Worm (Caenorhabditis elegans) whole organism, L4 larva: ENCODE data around the gene T25B2.1.

Experiments
- D1046.2 ChIP-seq: fragments of 200-800 bp; sonication (Bioruptor generic); IDR thresholded peaks from 2 replicates; pipeline ENCODE4 v1.3.6; 2022; ENCODE audit warnings: missing genetic modification characterization, missing compliant biosample characterization
- F10B5.3 ChIP-seq: sonication (generic microtip); optimal IDR thresholded peaks from 2 replicates; lab custom pipeline; 2016; ENCODE audit warnings: mild to moderate bottlenecking, missing genetic modification characterization, missing compliant biosample characterization
- F37D6.2 ChIP-seq: sonication (generic microtip); optimal IDR thresholded peaks from 2 replicates; lab custom pipeline; 2016; ENCODE audit warnings: mild to moderate bottlenecking, missing genetic modification characterization, missing compliant biosample characterization
- F49E8.2 ChIP-seq: sonication (generic microtip); optimal IDR thresholded peaks from 2 replicates; lab custom pipeline; 2016; ENCODE audit warnings: missing compliant biosample characterization, mild to moderate bottlenecking, missing genetic modification characterization, borderline replicate concordance
- T20F7.1 ChIP-seq: fragments of 200-800 bp; sonication (Bioruptor generic); optimal IDR thresholded peaks from 2 replicates; lab custom pipeline; 2018; ENCODE audit warnings: mild to moderate bottlenecking, missing genetic modification characterization, missing compliant biosample characterization
- Y105C5A.15 ChIP-seq: fragments of 200-800 bp; sonication (Bioruptor generic); IDR thresholded peaks from 2 replicates; pipeline ENCODE4 v1.3.6; 2022; ENCODE audit warnings: missing genetic modification characterization, missing compliant biosample characterization
- Y5F2A.4 ChIP-seq: fragments of 200-800 bp; sonication (Bioruptor generic); optimal IDR thresholded peaks from 2 replicates; lab custom pipeline; 2018; ENCODE audit warnings: mild to moderate bottlenecking, missing genetic modification characterization, missing compliant biosample characterization
- ZK337.2 ChIP-seq: fragments of 200-800 bp; sonication (Bioruptor generic); IDR thresholded peaks from 2 replicates; pipeline ENCODE4 v1.3.6; 2022; ENCODE audit warnings: missing genetic modification reagents, missing genetic modification characterization, missing compliant biosample characterization
- ZK546.5 ChIP-seq, 2 experiments: sonication (generic microtip); optimal IDR thresholded peaks; 2 replicates each; lab custom pipeline; 2017; ENCODE audit warnings: missing biosample characterization in 2 of 2, missing genetic modification characterization in 2 of 2
- arid-1 ChIP-seq: fragments of 200-800 bp; sonication (Bioruptor generic); conservative IDR thresholded peaks from 2 replicates; pipeline ENCODE4 v1.3.6; 2022; ENCODE audit warnings: missing genetic modification reagents, missing genetic modification characterization, missing compliant biosample characterization
- ceh-28 ChIP-seq: fragments of 150-350 bp; optimal IDR thresholded peaks from 2 replicates; lab custom pipeline; 2014; ENCODE audit warnings: missing biosample characterization, missing genetic modification reagents, missing genetic modification characterization
- cey-2 ChIP-seq: sonication (generic microtip); optimal IDR thresholded peaks from 3 replicates; lab custom pipeline; 2017; ENCODE audit warnings: missing genetic modification characterization, mild to moderate bottlenecking, missing compliant biosample characterization, antibody characterized with exemption, borderline replicate concordance; ENCODE audit not compliant: insufficient read depth
- daf-12 ChIP-seq: fragments of 150-350 bp; optimal IDR thresholded peaks from 2 replicates; lab custom pipeline; 2014; ENCODE audit warnings: missing biosample characterization, missing genetic modification reagents, missing genetic modification characterization
- daf-16 ChIP-seq, 3 experiments: sonication (generic microtip); optimal IDR thresholded peaks; 2 replicates each; lab custom pipeline; 2016 to 2017; ENCODE audit warnings: missing genetic modification characterization in 3 of 3, missing genetic modification reagents in 3 of 3, mild to moderate bottlenecking in 2 of 3, missing compliant biosample characterization in 2 of 3, missing biosample characterization in 1 of 3, moderate library complexity in 1 of 3
- daf-19 ChIP-seq: fragments of 200-800 bp; sonication (Bioruptor generic); conservative IDR thresholded peaks from 2 replicates; pipeline ENCODE4 v1.3.6; 2022; ENCODE audit warnings: missing genetic modification characterization, missing compliant biosample characterization
- duxl-1 ChIP-seq: sonication (generic microtip); optimal IDR thresholded peaks from 2 replicates; lab custom pipeline; 2016; ENCODE audit warnings: mild to moderate bottlenecking, missing genetic modification characterization, moderate library complexity, missing compliant biosample characterization; ENCODE audit not compliant: poor library complexity
- dve-1 ChIP-seq: sonication (generic microtip); optimal IDR thresholded peaks from 2 replicates; lab custom pipeline; 2017; ENCODE audit warnings: antibody characterized with exemption, mild to moderate bottlenecking, missing genetic modification characterization, missing compliant biosample characterization; ENCODE audit not compliant: insufficient read depth
- fos-1 ChIP-seq: fragments of 150-350 bp; optimal IDR thresholded peaks from 2 replicates; lab custom pipeline; 2014; ENCODE audit warnings: missing biosample characterization, missing genetic modification characterization
- hlh-30 ChIP-seq: sonication (generic microtip); optimal IDR thresholded peaks from 2 replicates; lab custom pipeline; 2017; ENCODE audit warnings: antibody characterized with exemption, mild to moderate bottlenecking, missing genetic modification characterization, missing compliant biosample characterization; ENCODE audit not compliant: insufficient read depth
- hmg-1.1 ChIP-seq: fragments of 200-800 bp; sonication (Bioruptor generic); IDR thresholded peaks from 2 replicates; pipeline ENCODE4 v1.3.6; 2022; ENCODE audit warnings: missing genetic modification reagents, missing genetic modification characterization, missing compliant biosample characterization
- lin-15B ChIP-seq: fragments of 150-350 bp; sonication (generic microtip); optimal IDR thresholded peaks from 3 replicates; lab custom pipeline; 2014; ENCODE audit warnings: missing biosample characterization, missing genetic modification characterization
- lin-38 ChIP-seq: fragments of 200-800 bp; sonication (Bioruptor generic); IDR thresholded peaks from 2 replicates; pipeline ENCODE4 v1.3.6; 2022; ENCODE audit warnings: missing genetic modification reagents, missing genetic modification characterization, missing compliant biosample characterization
- lsy-2 ChIP-seq, 2 experiments: fragments of 150-350 bp in 1 of 2; sonication (generic microtip) in 1 of 2; optimal IDR thresholded peaks; 2 replicates each; lab custom pipeline; 2014 to 2017; ENCODE audit warnings: missing biosample characterization in 2 of 2, missing genetic modification characterization in 2 of 2
- madf-9 ChIP-seq: fragments of 200-800 bp; sonication (Bioruptor generic); conservative IDR thresholded peaks from 2 replicates; pipeline ENCODE4 v1.3.6; 2022; ENCODE audit warnings: missing genetic modification reagents, missing genetic modification characterization, missing compliant biosample characterization
- mdl-1 ChIP-seq, 2 experiments: fragments of 150-350 bp in 1 of 2; sonication (generic microtip) in 1 of 2; optimal IDR thresholded peaks; 2 replicates each; lab custom pipeline; 2014 to 2017; ENCODE audit warnings: missing biosample characterization in 2 of 2, missing genetic modification characterization in 2 of 2
- mxl-2 ChIP-seq: fragments of 200-800 bp; sonication (Bioruptor generic); conservative IDR thresholded peaks from 2 replicates; pipeline ENCODE4 v1.3.6; 2022; ENCODE audit warnings: missing genetic modification reagents, missing genetic modification characterization, missing compliant biosample characterization
- mxl-3 ChIP-seq: fragments of 200-800 bp; sonication (Bioruptor generic); optimal IDR thresholded peaks from 2 replicates; lab custom pipeline; 2018; ENCODE audit warnings: mild to moderate bottlenecking, missing genetic modification characterization, missing compliant biosample characterization
- nhr-10 ChIP-seq: fragments of 150-350 bp; optimal IDR thresholded peaks from 2 replicates; lab custom pipeline; 2014; ENCODE audit warnings: missing biosample characterization, missing genetic modification characterization
- nhr-237 ChIP-seq: sonication (generic microtip); optimal IDR thresholded peaks from 2 replicates; lab custom pipeline; 2017; ENCODE audit warnings: missing biosample characterization, missing genetic modification characterization
- nhr-28 ChIP-seq: fragments of 150-350 bp; optimal IDR thresholded peaks from 2 replicates; lab custom pipeline; 2014; ENCODE audit warnings: missing biosample characterization, missing genetic modification characterization
- php-3 ChIP-seq: fragments of 200-800 bp; sonication (Bioruptor generic); IDR thresholded peaks from 2 replicates; pipeline ENCODE4 v1.3.6; 2022; ENCODE audit warnings: missing genetic modification reagents, missing genetic modification characterization, missing compliant biosample characterization
- sdz-12 ChIP-seq: fragments of 200-800 bp; sonication (Bioruptor generic); optimal IDR thresholded peaks from 2 replicates; lab custom pipeline; 2018; ENCODE audit warnings: mild to moderate bottlenecking, missing genetic modification characterization, missing compliant biosample characterization
- set-16 ChIP-seq: fragments of 200-800 bp; sonication (Bioruptor generic); IDR thresholded peaks from 2 replicates; pipeline ENCODE4 v1.3.6; 2022; ENCODE audit warnings: missing genetic modification reagents, missing genetic modification characterization, missing compliant biosample characterization
- snpc-4 ChIP-seq: fragments of 150-350 bp; optimal IDR thresholded peaks from 2 replicates; lab custom pipeline; 2014; ENCODE audit warnings: missing biosample characterization, missing genetic modification characterization
- spr-1 ChIP-seq: sonication (generic microtip); optimal IDR thresholded peaks from 2 replicates; lab custom pipeline; 2016; ENCODE audit warnings: mild to moderate bottlenecking, missing genetic modification characterization, missing compliant biosample characterization
- spr-3 ChIP-seq: fragments of 200-800 bp; sonication (Bioruptor generic); optimal IDR thresholded peaks from 2 replicates; lab custom pipeline; 2018; ENCODE audit warnings: mild to moderate bottlenecking, missing genetic modification characterization, missing compliant biosample characterization
- tag-97 ChIP-seq: fragments of 200-800 bp; sonication (Bioruptor generic); IDR thresholded peaks from 2 replicates; pipeline ENCODE4 v1.3.6; 2022; ENCODE audit warnings: missing genetic modification characterization, missing compliant biosample characterization
- unc-130 ChIP-seq: sonication (generic microtip); optimal IDR thresholded peaks from 2 replicates; lab custom pipeline; 2016; ENCODE audit warnings: missing genetic modification reagents, missing genetic modification characterization, missing compliant biosample characterization
- unc-62 ChIP-seq, 3 experiments: fragments of 150-350 bp in 1 of 3; sonication (generic microtip); optimal IDR thresholded peaks in 2 of 3; peaks in 1 of 3; 1 replicate in 1 of 3; 2 replicates in 2 of 3; lab custom pipeline; 2014 to 2017; ENCODE audit warnings: missing biosample characterization in 3 of 3, missing genetic modification characterization in 3 of 3, missing genetic modification reagents in 3 of 3, missing genotype in 1 of 3
- zfp-2 ChIP-seq: sonication (generic microtip); optimal IDR thresholded peaks from 2 replicates; lab custom pipeline; 2016; ENCODE audit warnings: mild to moderate bottlenecking, missing genetic modification characterization, missing compliant biosample characterization
- zfp-3 ChIP-seq: fragments of 200-800 bp; sonication (Bioruptor generic); conservative IDR thresholded peaks from 2 replicates; pipeline ENCODE4 v1.3.6; 2022; ENCODE audit warnings: missing genetic modification reagents, missing genetic modification characterization, missing compliant biosample characterization
- zip-11 ChIP-seq: fragments of 200-800 bp; sonication (Bioruptor generic); IDR thresholded peaks from 2 replicates; pipeline ENCODE4 v1.3.6; 2022; ENCODE audit warnings: missing genetic modification characterization, missing compliant biosample characterization
- ztf-11 ChIP-seq: fragments of 150-350 bp; optimal IDR thresholded peaks from 2 replicates; lab custom pipeline; 2014; ENCODE audit warnings: missing biosample characterization, missing genetic modification characterization

T25B2.1 gene

DNA sequence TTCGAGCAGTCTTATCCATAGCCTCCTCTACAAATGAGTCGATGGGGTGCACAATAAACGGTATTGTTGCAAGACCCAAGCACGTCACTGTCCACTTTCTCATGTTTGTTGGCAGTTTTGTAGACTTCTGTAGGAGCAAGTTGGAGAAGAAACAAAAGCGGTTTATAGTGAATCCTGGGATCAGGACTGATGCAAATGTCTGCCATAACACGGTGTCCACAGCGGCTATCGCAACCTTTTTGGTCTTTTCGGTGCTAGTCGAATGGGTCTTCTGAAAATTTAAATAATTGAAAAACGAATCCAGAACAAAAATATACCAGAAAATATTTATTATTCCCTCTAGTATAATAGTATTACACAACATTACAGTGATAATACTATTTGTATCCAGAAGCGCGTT, 31.6 kb downstream of the T25B2.1 start:
- TF ChIP-seq nhr-10 (no peak), daf-12 (no peak), mxl-2 (GFP tag; lab: Robert Waterston, UW) (no peak), ceh-28 (tag; lab: Kevin White, UChicago) (no peak), unc-62 (GFP tag; optimal IDR thresholded peaks at IDR 0.05 in 1 of 2; lab: Kevin White, UChicago) (peak in 1 of 2 experiments; percentile 90), unc-62 (tag; optimal IDR thresholded peaks at IDR 0.05; lab: Kevin White, UChicago) (no peak)

DNA sequence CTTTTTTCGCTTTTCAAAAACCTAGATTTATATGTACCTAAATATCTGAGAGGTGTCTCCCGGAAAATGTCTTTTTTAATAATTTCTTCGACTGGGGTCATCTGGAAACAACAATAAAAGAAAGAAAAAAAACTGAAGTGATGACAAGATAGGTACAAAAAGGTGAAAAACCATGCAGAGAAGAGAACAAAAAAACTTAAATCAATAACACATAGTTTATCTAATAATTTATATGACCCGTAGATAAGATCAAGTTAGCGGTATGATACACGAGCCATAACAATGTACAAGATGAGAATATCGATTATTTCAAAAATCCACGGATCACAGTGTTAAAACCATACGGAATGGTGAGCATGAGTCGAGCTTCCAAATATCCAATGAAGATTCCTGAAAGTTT, 32.5 kb downstream of the T25B2.1 start, which contains the start of gene mtp-18:
Gene mtp-18 (minus strand): TSS at position 101 of the 400 bp plus-strand sequence.
- TF ChIP-seq unc-62 (GFP tag; optimal IDR thresholded peaks at IDR 0.05 in 1 of 2; lab: Kevin White, UChicago) (peak in 1 of 2 experiments; percentile 12), unc-62 (tag; optimal IDR thresholded peaks at IDR 0.05; lab: Kevin White, UChicago) (no peak), lin-15B (tag; lab: Kevin White, UChicago) (no peak), daf-16 (GFP tag; optimal IDR thresholded peaks at IDR 0.05; lab: Kevin White, UChicago) (no peak), daf-16 (tag; optimal IDR thresholded peaks at IDR 0.05; lab: Kevin White, UChicago) (no peak), sdz-12 (no peak)

DNA sequence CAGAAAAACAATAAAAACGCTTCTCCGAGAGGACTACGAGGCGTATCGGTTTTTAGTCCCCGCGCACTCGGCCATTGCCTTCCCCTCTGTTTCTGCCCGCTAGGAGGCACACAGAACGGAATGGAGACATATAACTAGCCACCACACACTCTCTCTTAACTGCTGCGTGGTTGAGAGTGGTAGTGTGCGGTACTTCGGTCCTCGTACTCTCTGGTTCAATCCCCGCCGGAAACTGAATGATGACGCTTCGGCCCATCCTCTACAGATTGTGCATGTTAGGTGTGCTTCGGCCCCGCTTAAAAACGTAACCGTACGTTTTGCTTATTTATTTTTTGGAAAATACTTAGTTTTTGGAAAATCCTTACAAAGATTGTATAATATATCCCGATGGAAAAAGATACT, 33.9 kb downstream of the T25B2.1 start, which contains the start of gene T13C5.6:
Gene T13C5.6 (minus strand): TSS at position 1 of the 402 bp plus-strand sequence.
- TF ChIP-seq hmg-1.1 (GFP tag; lab: Robert Waterston, UW): peak; percentile 98
- TF ChIP-seq mxl-3 (GFP tag; lab: Kevin White, UChicago): peak; percentile 89
- TF ChIP-seq nhr-237 (tag; lab: Kevin White, UChicago): no peak
- peak in 1 of 2 experiments; percentile 74 for TF ChIP-seq mdl-1 (tag; optimal IDR thresholded peaks at IDR 0.05; lab: Kevin White, UChicago)
- peak; percentile 92 for TF ChIP-seq dve-1 (tag; lab: Kevin White, UChicago)
- TF ChIP-seq unc-130 (GFP tag; lab: Kevin White, UChicago): peak; percentile 77
- TF ChIP-seq lin-38 (GFP tag; lab: Robert Waterston, UW): peak; percentile 76
- TF ChIP-seq madf-9 (GFP tag; lab: Robert Waterston, UW): peak; percentile 84
- TF ChIP-seq php-3 (GFP tag; lab: Robert Waterston, UW): peak; percentile 81
- TF ChIP-seq snpc-4 (tag; lab: Kevin White, UChicago): no peak
- peak; percentile 81 for TF ChIP-seq duxl-1 (tag; lab: Kevin White, UChicago)
- TF ChIP-seq D1046.2: peak; percentile 68; the same call in 1 of the 2 replicates
- peak; percentile 86 for TF ChIP-seq arid-1 (GFP tag; lab: Robert Waterston, UW)
- peak; percentile 60; the same call in 1 of the 2 replicates for TF ChIP-seq Y105C5A.15 (GFP tag; lab: Robert Waterston, UW)
- TF ChIP-seq ZK546.5 (tag; optimal IDR thresholded peaks at IDR 0.05; lab: Kevin White, UChicago): no peak
- peak; percentile 75 for TF ChIP-seq T20F7.1
- TF ChIP-seq zfp-3 (GFP tag; lab: Robert Waterston, UW): peak; percentile 85
- TF ChIP-seq F49E8.2 (tag; lab: Kevin White, UChicago): peak; percentile 60
- peak; percentile 89 for TF ChIP-seq spr-3 (GFP tag; lab: Kevin White, UChicago)
- TF ChIP-seq fos-1 (tag; lab: Kevin White, UChicago): no peak
- peak; percentile 71 to 94 for TF ChIP-seq daf-16 (GFP tag; optimal IDR thresholded peaks at IDR 0.05; lab: Kevin White, UChicago)
- peak; percentile 81 for TF ChIP-seq daf-16 (tag; optimal IDR thresholded peaks at IDR 0.05; lab: Kevin White, UChicago)
- peak; percentile 91 for TF ChIP-seq F37D6.2 (tag; lab: Kevin White, UChicago)
- TF ChIP-seq hlh-30 (tag; lab: Kevin White, UChicago): peak; percentile 79
- peak; percentile 83 for TF ChIP-seq Y5F2A.4
- TF ChIP-seq sdz-12: peak; percentile 94
- TF ChIP-seq F10B5.3 (tag; lab: Kevin White, UChicago): peak; percentile 68
- TF ChIP-seq set-16 (GFP tag; lab: Robert Waterston, UW): peak; percentile 73
- TF ChIP-seq daf-12: no peak
- peak; percentile 46 to 85 for TF ChIP-seq lsy-2 (tag; optimal IDR thresholded peaks at IDR 0.05; lab: Kevin White, UChicago)
- TF ChIP-seq daf-19 (GFP tag; lab: Robert Waterston, UW): peak; percentile 73
- TF ChIP-seq mxl-2 (GFP tag; lab: Robert Waterston, UW): peak; percentile 55; the same call in 1 of the 2 replicates
- peak; percentile 62; the same call in 1 of the 2 replicates for TF ChIP-seq zip-11 (GFP tag; lab: Robert Waterston, UW)
- peak; percentile 78 for TF ChIP-seq nhr-28 (tag; lab: Kevin White, UChicago)
- peak; percentile 91 for TF ChIP-seq ZK337.2 (GFP tag; lab: Robert Waterston, UW)
- peak; percentile 43 for TF ChIP-seq zfp-2 (tag; lab: Kevin White, UChicago)
- peak; percentile 36; the same call in 1 of the 2 replicates for TF ChIP-seq tag-97
- TF ChIP-seq spr-1 (tag; lab: Kevin White, UChicago): peak; percentile 93
- TF ChIP-seq cey-2: no peak
- TF ChIP-seq ztf-11 (tag; lab: Kevin White, UChicago): no peak
